Worm (Caenorhabditis elegans): ENCODE data around the gene ufl-1.

The ufl-1 gene

DNA sequence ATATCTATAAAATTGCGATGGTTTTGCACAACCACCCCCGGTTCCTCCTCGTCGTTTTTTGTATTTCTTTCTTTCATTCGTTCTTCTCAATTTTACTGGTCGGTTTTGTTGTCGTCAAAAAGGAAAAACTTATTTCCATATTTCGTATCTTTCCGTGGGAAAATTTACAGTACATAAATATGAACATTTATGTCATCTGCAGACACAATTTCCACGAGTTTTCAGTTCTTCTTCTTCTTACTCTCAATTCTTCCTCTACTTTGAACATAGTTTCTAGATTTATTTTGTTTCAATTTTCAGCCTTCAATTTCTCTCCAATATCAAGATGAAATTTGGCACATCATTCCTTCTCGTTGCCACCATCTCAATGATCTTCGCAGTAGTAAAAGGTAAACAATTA is 44.6 kb upstream of the ufl-1 start, which contains the start of gene Y43B11AR.1:
TSS of gene Y43B11AR.1 (plus strand) at position 301 of the 400 bp plus-strand sequence.
- TF ChIP-seq nhr-237 (tag; optimal IDR thresholded peaks at IDR 0.05) (no peak), bed-3 (GFP tag; optimal IDR thresholded peaks at IDR 0.05) (no peak), sptf-1 (tag; optimal IDR thresholded peaks at IDR 0.05) (no peak)

DNA sequence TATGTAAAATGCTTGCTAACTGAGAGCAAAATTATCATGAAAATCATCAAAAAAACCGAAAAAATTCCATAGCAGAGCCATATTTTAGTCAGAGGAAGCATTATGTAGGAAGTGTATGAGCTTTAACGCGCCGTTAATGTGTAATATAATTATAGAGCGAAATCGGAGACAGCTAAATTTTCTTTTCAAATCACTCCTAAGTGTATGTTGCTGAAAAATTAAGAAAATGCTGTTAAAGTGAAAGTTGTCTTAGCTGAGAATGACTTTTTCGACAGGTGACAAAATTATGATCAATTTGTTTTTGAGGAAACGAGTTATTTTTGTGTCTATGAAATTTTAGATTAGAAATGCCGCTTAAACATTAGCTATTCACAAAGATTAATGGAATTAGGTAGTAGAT is 38.4 kb upstream of the ufl-1 start, which contains the start of gene srg-50:
TSS of gene srg-50 (minus strand) at position 101 of the 400 bp plus-strand sequence.
- TF ChIP-seq elt-1 (tag; optimal IDR thresholded peaks at IDR 0.05; ENCODE audit: borderline replicate concordance, insufficient read depth) (no peak), M03D4.4 (tag; optimal IDR thresholded peaks at IDR 0.05) (no peak), unc-62 (GFP tag; optimal IDR thresholded peaks at IDR 0.05) (no peak), nhr-237 (tag; optimal IDR thresholded peaks at IDR 0.05) (no peak), drap-1 (GFP tag; optimal IDR thresholded peaks at IDR 0.05) (no peak), ceh-39 (tag; optimal IDR thresholded peaks at IDR 0.05) (no peak), mab-5 (tag; optimal IDR thresholded peaks at IDR 0.05) (no peak), sem-2 (GFP tag; optimal IDR thresholded peaks at IDR 0.05) (no peak), bed-3 (GFP tag; optimal IDR thresholded peaks at IDR 0.05) (no peak), sptf-1 (tag; optimal IDR thresholded peaks at IDR 0.05) (no peak), cnd-1 (tag; optimal IDR thresholded peaks at IDR 0.05) (no peak), nhr-12 (tag; optimal IDR thresholded peaks at IDR 0.05) (no peak), lin-13 (tag; optimal IDR thresholded peaks at IDR 0.05) (no peak), flh-1 (GFP tag; optimal IDR thresholded peaks at IDR 0.05) (no peak), hlh-1 (tag; optimal IDR thresholded peaks at IDR 0.05) (no peak), lsy-2 (tag; optimal IDR thresholded peaks at IDR 0.05) (no peak), blmp-1 (tag; optimal IDR thresholded peaks at IDR 0.05) (no peak), snpc-4 (tag; optimal IDR thresholded peaks at IDR 0.05) (no peak)

DNA sequence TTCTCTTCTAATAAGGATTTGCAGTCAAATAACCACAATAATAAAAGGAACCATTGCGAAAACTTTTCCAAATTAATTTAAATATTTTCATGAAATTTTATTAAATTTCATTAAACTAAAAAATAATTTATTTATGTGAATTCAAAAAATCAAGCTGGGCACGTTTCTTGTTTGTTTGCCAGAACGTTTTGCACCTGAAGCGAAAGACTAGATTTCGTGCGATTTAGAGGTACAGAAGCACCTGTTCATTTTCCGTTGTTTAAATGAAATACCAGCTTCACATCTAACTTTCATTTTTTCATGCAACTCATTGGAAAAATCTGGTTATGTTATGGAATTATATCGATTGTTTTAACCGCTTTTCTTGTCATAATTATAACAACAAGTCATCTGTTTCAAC is 35.5 kb upstream of the ufl-1 start, which contains the start of gene srg-48:
TSS of gene srg-48 (plus strand) at position 301 of the 400 bp plus-strand sequence.
- TF ChIP-seq bed-3 (GFP tag; optimal IDR thresholded peaks at IDR 0.05) (no peak), lin-32 (GFP tag; optimal IDR thresholded peaks at IDR 0.05) (no peak)

DNA sequence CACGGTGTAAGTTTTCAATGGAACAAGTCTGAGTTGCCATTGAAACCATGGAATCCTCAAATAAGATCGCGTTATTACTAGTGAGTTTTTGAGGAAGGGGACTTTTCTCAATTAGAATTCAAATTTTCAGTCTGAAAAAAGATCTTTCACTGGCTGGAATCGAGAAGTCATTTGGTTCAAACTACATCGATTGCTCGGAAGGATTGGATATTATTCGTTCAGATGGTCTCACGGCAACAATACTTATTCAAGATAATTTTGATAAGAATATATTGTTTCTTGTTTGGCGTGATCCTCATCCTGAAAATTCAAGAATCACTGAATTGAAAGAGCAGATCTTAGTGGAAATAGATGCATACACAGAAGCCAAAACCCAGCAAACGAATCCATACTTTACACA is 30.8 kb upstream of the ufl-1 start:
- TF ChIP-seq zip-8 (tag; optimal IDR thresholded peaks at IDR 0.05) = no peak
- no peak for TF ChIP-seq cnd-1 (tag; optimal IDR thresholded peaks at IDR 0.05)
- TF ChIP-seq unc-39 (tag; optimal IDR thresholded peaks at IDR 0.05) = no peak
- TF ChIP-seq pha-4 (tag; optimal IDR thresholded peaks at IDR 0.05) = no peak
- no peak for TF ChIP-seq lin-13 (tag; optimal IDR thresholded peaks at IDR 0.05)
- no peak for TF ChIP-seq lsy-2 (tag; optimal IDR thresholded peaks at IDR 0.05)
- TF ChIP-seq hlh-1 (tag; optimal IDR thresholded peaks at IDR 0.05) = no peak
- TF ChIP-seq ceh-83 (GFP tag; optimal IDR thresholded peaks at IDR 0.05) = no peak
- TF ChIP-seq nhr-237 (tag; optimal IDR thresholded peaks at IDR 0.05) = no peak
- TF ChIP-seq nhr-2 (tag; optimal IDR thresholded peaks at IDR 0.05) = no peak
- TF ChIP-seq tbx-8 (GFP tag; optimal IDR thresholded peaks at IDR 0.05) = no peak
- no peak for TF ChIP-seq nhr-28 (tag; optimal IDR thresholded peaks at IDR 0.05)
- no peak for TF ChIP-seq sem-2 (GFP tag; optimal IDR thresholded peaks at IDR 0.05)
- TF ChIP-seq flh-1 (GFP tag; optimal IDR thresholded peaks at IDR 0.05) = no peak

DNA sequence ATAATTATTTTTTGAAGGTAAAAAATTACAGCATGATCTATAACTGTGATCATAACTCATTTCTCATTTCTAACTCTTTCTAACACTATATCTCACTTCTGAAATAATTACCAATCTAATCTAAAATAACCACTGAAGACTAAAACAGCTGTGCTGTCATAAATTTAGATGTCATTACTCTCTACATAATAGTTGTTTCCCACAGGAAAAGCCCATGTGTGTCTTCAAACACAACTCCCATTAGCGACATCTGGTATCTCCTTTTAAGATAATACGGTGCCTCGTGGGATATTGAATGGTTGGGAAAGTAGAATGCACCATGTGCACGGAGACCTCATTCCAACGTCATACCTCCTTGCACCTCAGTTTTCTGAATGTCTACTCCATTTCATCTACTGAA is 28.4 kb upstream of the ufl-1 start, which contains the start of gene Y43B11AL.1:
TSS of gene Y43B11AL.1 (plus strand) at position 301 of the 400 bp plus-strand sequence.
- TF ChIP-seq flh-1 (GFP tag; optimal IDR thresholded peaks at IDR 0.05) = no peak

DNA sequence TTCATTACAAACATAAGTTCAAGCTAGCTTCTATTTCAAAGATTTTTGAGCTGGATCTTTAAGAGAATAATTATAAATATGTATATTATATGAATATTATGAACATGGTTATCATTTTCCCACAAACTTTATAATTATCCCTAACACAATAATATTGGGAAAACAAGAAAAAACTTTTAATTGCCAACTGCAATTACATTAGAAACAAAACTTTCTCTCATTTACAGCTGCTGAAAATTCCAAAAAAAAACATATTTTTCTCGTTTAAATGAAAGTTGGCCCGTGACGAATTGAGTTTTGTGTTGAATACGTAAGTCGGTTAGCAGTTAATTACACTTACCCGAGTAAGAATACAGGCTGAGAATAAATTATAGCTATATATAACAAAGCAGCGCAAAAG is 26.0 kb upstream of the ufl-1 start:
- TF ChIP-seq ham-2 (GFP tag; optimal IDR thresholded peaks at IDR 0.05) (no peak), lsy-2 (tag; optimal IDR thresholded peaks at IDR 0.05) (no peak), ztf-11 (tag; optimal IDR thresholded peaks at IDR 0.05) (no peak), nhr-76 (tag; optimal IDR thresholded peaks at IDR 0.05) (no peak), nhr-28 (tag; optimal IDR thresholded peaks at IDR 0.05) (no peak), lin-13 (tag; optimal IDR thresholded peaks at IDR 0.05) (no peak), nhr-2 (tag; optimal IDR thresholded peaks at IDR 0.05) (no peak), blmp-1 (tag; optimal IDR thresholded peaks at IDR 0.05) (no peak), sptf-1 (tag; optimal IDR thresholded peaks at IDR 0.05) (no peak), bed-3 (GFP tag; optimal IDR thresholded peaks at IDR 0.05) (no peak), sem-2 (GFP tag; optimal IDR thresholded peaks at IDR 0.05) (no peak), unc-62 (GFP tag; optimal IDR thresholded peaks at IDR 0.05) (no peak), elt-3 (tag; optimal IDR thresholded peaks at IDR 0.05) (no peak)

Measured in whole organism, mixed stage, embryonic.